Fruit fly (Drosophila melanogaster): Measurements from ENCODE around the gene Pcyt2.

Gene Pcyt2

DNA sequence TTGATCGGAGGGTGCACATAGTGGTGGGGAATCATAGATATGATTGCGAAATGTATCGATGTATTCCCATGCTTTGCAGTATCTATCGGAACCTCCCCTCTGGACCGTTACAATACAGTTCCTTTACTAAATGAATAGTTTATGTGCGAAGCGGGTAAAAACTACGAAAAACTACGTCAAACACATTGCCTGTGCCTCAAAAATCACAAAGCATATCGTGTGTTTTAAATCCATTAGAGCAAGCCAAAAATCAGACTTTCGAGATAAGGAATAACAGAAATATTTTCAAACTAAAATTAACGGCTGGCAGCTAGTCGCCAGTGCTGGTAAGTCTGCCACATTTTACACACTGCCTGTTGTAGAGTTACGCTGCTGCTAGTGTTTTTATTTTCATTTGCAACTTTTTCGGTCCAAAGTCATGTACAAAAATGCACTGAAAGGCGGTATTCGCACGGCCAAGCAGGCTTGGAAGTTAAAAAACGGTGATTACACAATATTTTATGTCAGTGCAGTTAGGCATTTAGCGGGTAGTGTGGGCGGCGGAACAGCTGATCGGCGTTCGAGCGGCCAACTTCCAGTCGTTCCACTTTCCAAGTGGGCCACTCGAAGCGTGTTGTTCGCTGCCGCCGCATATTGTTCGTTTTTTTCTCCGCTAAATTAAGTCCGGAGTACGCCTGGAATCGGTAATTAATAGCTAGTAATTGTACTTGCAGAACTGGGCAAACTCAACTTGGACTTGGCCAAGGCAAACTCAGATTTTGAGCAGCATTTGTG lies 35.8 kb upstream of the Pcyt2 start (continued):
- TF ChIP-seq dm (GFP tag; optimal IDR thresholded peaks at IDR 0.05): peak; percentile 37
- peak; percentile 79 for TF ChIP-seq zfh2 (GFP tag; optimal IDR thresholded peaks at IDR 0.05)
- no peak for TF ChIP-seq cad (GFP tag; optimal IDR thresholded peaks at IDR 0.05)
- no peak for TF ChIP-seq Tbp (GFP tag; optimal IDR thresholded peaks at IDR 0.05)
- peak; percentile 73 to 95 for TF ChIP-seq crp (GFP tag; optimal IDR thresholded peaks at IDR 0.05)
- peak; percentile 46 for TF ChIP-seq CG9797 (GFP tag; optimal IDR thresholded peaks at IDR 0.05)
- TF ChIP-seq CG15011 (GFP tag; optimal IDR thresholded peaks at IDR 0.05): no peak
- TF ChIP-seq D19A (tag; optimal IDR thresholded peaks at IDR 0.05): no peak
- TF ChIP-seq Bdp1 (GFP tag; optimal IDR thresholded peaks at IDR 0.05): peak; percentile 50
- TF ChIP-seq NFAT (GFP tag; IDR thresholded peaks at IDR 0.05): peak; percentile 23; the same call in 1 of the 2 replicates
- peak; percentile 72 for TF ChIP-seq btn (GFP tag; optimal IDR thresholded peaks at IDR 0.05)
- no peak for TF ChIP-seq Ptx1 (GFP tag; IDR thresholded peaks at IDR 0.05)
- peak; percentile 15 for TF ChIP-seq CG12071 (GFP tag; optimal IDR thresholded peaks at IDR 0.05)
- peak; percentile 40 for TF ChIP-seq stwl (tag; optimal IDR thresholded peaks at IDR 0.05)
- TF ChIP-seq CG1792 (GFP tag; optimal IDR thresholded peaks at IDR 0.05): no peak
- TF ChIP-seq Doc2 (GFP tag; IDR thresholded peaks at IDR 0.05): no peak
- TF ChIP-seq ftz-f1 (GFP tag; optimal IDR thresholded peaks at IDR 0.05): no peak
- peak; percentile 5 for TF ChIP-seq ab (GFP tag; optimal IDR thresholded peaks at IDR 0.05)
- no peak for TF ChIP-seq wek (GFP tag; optimal IDR thresholded peaks at IDR 0.05)
- no peak for TF ChIP-seq CG3838 (GFP tag; optimal IDR thresholded peaks at IDR 0.05)
- TF ChIP-seq CG8478 (optimal IDR thresholded peaks at IDR 0.05): no peak
- TF ChIP-seq MESR4 (GFP tag; optimal IDR thresholded peaks at IDR 0.05): peak; percentile 92
- peak; percentile 68 for TF ChIP-seq pum (GFP tag; optimal IDR thresholded peaks at IDR 0.05)
- TF ChIP-seq Deaf1 (tag; optimal IDR thresholded peaks at IDR 0.05): peak; percentile 16
- peak; percentile 70 for TF ChIP-seq CG4424 (GFP tag; optimal IDR thresholded peaks at IDR 0.05)
- TF ChIP-seq fd64A (GFP tag; optimal IDR thresholded peaks at IDR 0.05): no peak
- no peak; the same call in 1 of the 2 replicates for TF ChIP-seq Adf1 (GFP tag; IDR thresholded peaks at IDR 0.05)
- TF ChIP-seq otp (GFP tag; IDR thresholded peaks at IDR 0.05): 0 out of 3 replicates have a peak, but pooled peaks have one; percentile 51
- TF ChIP-seq CG8944 (GFP tag; optimal IDR thresholded peaks at IDR 0.05): peak; percentile 66
- peak; percentile 51; the same call in 1 of the 3 replicates for TF ChIP-seq CG34422 (GFP tag; IDR thresholded peaks at IDR 0.05)
- no peak for TF ChIP-seq da (GFP tag; optimal IDR thresholded peaks at IDR 0.05)
- peak; percentile 81 for TF ChIP-seq mam (GFP tag; optimal IDR thresholded peaks at IDR 0.05)
- peak; percentile 71 for TF ChIP-seq vvl (GFP tag; IDR thresholded peaks at IDR 0.05)
- TF ChIP-seq bsh (GFP tag; optimal IDR thresholded peaks at IDR 0.05): peak; percentile 41 to 43
- TF ChIP-seq CHES-1-like (GFP tag; optimal IDR thresholded peaks at IDR 0.05): peak; percentile 52
- TF ChIP-seq Elba2 (GFP tag; optimal IDR thresholded peaks at IDR 0.05): no peak
- TF ChIP-seq Hsf (GFP tag; optimal IDR thresholded peaks at IDR 0.05): peak; percentile 77
- peak; percentile 12 for TF ChIP-seq Hmx (GFP tag; optimal IDR thresholded peaks at IDR 0.05)
- no peak for TF ChIP-seq CG7839 (tag; optimal IDR thresholded peaks at IDR 0.05)
- peak; percentile 38 for TF ChIP-seq caup (GFP tag; optimal IDR thresholded peaks at IDR 0.05; ENCODE audit: severe bottlenecking)
- peak; percentile 58 for TF ChIP-seq esg (GFP tag; conservative IDR thresholded peaks at IDR 0.05)
- TF ChIP-seq CG11085 (GFP tag; IDR thresholded peaks at IDR 0.05): no peak
- 0 out of 2 replicates have a peak, but pooled peaks have one; percentile 41 for TF ChIP-seq CG32767 (GFP tag; IDR thresholded peaks at IDR 0.05)
- TF ChIP-seq hb (GFP tag; IDR thresholded peaks at IDR 0.05; ENCODE audit: partially characterized antibody): peak; percentile 70

Measured in whole organism, embryonic.